Worm (Caenorhabditis elegans): Measurements from ENCODE around the gene mans-3.

mans-3 gene

ce11 chrX:5120196-5120595 is 45.0 kb upstream of the mans-3 start:
- TF ChIP-seq tbx-37 (GFP tag; conservative IDR thresholded peaks at IDR 0.05), result no peak
- TF ChIP-seq flt-1 (GFP tag; IDR thresholded peaks at IDR 0.05), result no peak
- TF ChIP-seq ceh-36 (tag; optimal IDR thresholded peaks at IDR 0.05), result no peak
- TF ChIP-seq F13C5.2 (tag; optimal IDR thresholded peaks at IDR 0.05), result no peak
- no peak for TF ChIP-seq B0310.2 (tag; optimal IDR thresholded peaks at IDR 0.05)
- TF ChIP-seq hmbx-1 (tag; optimal IDR thresholded peaks at IDR 0.05), result no peak
- TF ChIP-seq aly-1 (tag; optimal IDR thresholded peaks at IDR 0.05), result no peak
- no peak for TF ChIP-seq scrt-1 (GFP tag; IDR thresholded peaks at IDR 0.05)
- no peak for TF ChIP-seq tbx-11 (GFP tag; IDR thresholded peaks at IDR 0.05)
- no peak for TF ChIP-seq ceh-13 (GFP tag; optimal IDR thresholded peaks at IDR 0.05)
- no peak for TF ChIP-seq hnd-1 (tag; optimal IDR thresholded peaks at IDR 0.05)
- no peak for TF ChIP-seq ets-7 (tag; optimal IDR thresholded peaks at IDR 0.05)
- TF ChIP-seq pes-1 (GFP tag; IDR thresholded peaks at IDR 0.05), result no peak
- TF ChIP-seq sea-1 (GFP tag; conservative IDR thresholded peaks at IDR 0.05), result no peak
- TF ChIP-seq hmg-4 (GFP tag; optimal IDR thresholded peaks at IDR 0.05), result no peak
- no peak for TF ChIP-seq ama-1 (optimal IDR thresholded peaks at IDR 0.05)

- TF ChIP-seq tbx-11 (GFP tag; IDR thresholded peaks at IDR 0.05), result no peak
- no peak for TF ChIP-seq scrt-1 (GFP tag; IDR thresholded peaks at IDR 0.05)
- no peak for TF ChIP-seq flt-1 (GFP tag; IDR thresholded peaks at IDR 0.05)
- TF ChIP-seq B0310.2 (tag; optimal IDR thresholded peaks at IDR 0.05), result no peak
- no peak for TF ChIP-seq hmbx-1 (tag; optimal IDR thresholded peaks at IDR 0.05)
- TF ChIP-seq F13C5.2 (tag; optimal IDR thresholded peaks at IDR 0.05), result no peak
- no peak for TF ChIP-seq hmg-4 (GFP tag; optimal IDR thresholded peaks at IDR 0.05)
- no peak for TF ChIP-seq ceh-36 (tag; optimal IDR thresholded peaks at IDR 0.05)
- TF ChIP-seq tbx-37 (GFP tag; conservative IDR thresholded peaks at IDR 0.05), result no peak
- no peak for TF ChIP-seq pes-1 (GFP tag; IDR thresholded peaks at IDR 0.05)
- no peak for TF ChIP-seq ceh-13 (GFP tag; optimal IDR thresholded peaks at IDR 0.05)
Observed at ce11 chrX:5120807-5121206, 44.4 kb upstream of the mans-3 start.

- TF ChIP-seq tra-4 (tag; optimal IDR thresholded peaks at IDR 0.05) (no peak), ama-1 (optimal IDR thresholded peaks at IDR 0.05) (no peak), F13C5.2 (tag; optimal IDR thresholded peaks at IDR 0.05) (no peak), flt-1 (GFP tag; IDR thresholded peaks at IDR 0.05) (no peak), sea-1 (GFP tag; conservative IDR thresholded peaks at IDR 0.05) (no peak), B0310.2 (tag; optimal IDR thresholded peaks at IDR 0.05) (no peak), hmg-4 (GFP tag; optimal IDR thresholded peaks at IDR 0.05) (no peak), scrt-1 (GFP tag; IDR thresholded peaks at IDR 0.05) (no peak), hmbx-1 (tag; optimal IDR thresholded peaks at IDR 0.05) (no peak), ets-7 (tag; optimal IDR thresholded peaks at IDR 0.05) (no peak), pes-1 (GFP tag; IDR thresholded peaks at IDR 0.05) (no peak), hnd-1 (tag; optimal IDR thresholded peaks at IDR 0.05) (no peak), ceh-36 (tag; optimal IDR thresholded peaks at IDR 0.05) (no peak), aly-1 (tag; optimal IDR thresholded peaks at IDR 0.05) (no peak), ceh-13 (GFP tag; optimal IDR thresholded peaks at IDR 0.05) (no peak), tbx-11 (GFP tag; IDR thresholded peaks at IDR 0.05) (no peak)
Observed at ce11 chrX:5121789-5122188, 43.4 kb upstream of the mans-3 start.

ce11 chrX:5122369-5122768 is 42.8 kb upstream of the mans-3 start:
- TF ChIP-seq sea-1 (GFP tag; conservative IDR thresholded peaks at IDR 0.05) (no peak), ceh-36 (tag; optimal IDR thresholded peaks at IDR 0.05) (no peak), pes-1 (GFP tag; IDR thresholded peaks at IDR 0.05) (no peak), B0310.2 (tag; optimal IDR thresholded peaks at IDR 0.05) (no peak), tbx-11 (GFP tag; IDR thresholded peaks at IDR 0.05) (no peak), ama-1 (optimal IDR thresholded peaks at IDR 0.05) (no peak), ceh-13 (GFP tag; optimal IDR thresholded peaks at IDR 0.05) (no peak), hmbx-1 (tag; optimal IDR thresholded peaks at IDR 0.05) (no peak), flt-1 (GFP tag; IDR thresholded peaks at IDR 0.05) (no peak), hmg-4 (GFP tag; optimal IDR thresholded peaks at IDR 0.05) (no peak), tra-4 (tag; optimal IDR thresholded peaks at IDR 0.05) (no peak), tbx-37 (GFP tag; conservative IDR thresholded peaks at IDR 0.05) (no peak), F13C5.2 (tag; optimal IDR thresholded peaks at IDR 0.05) (no peak), hnd-1 (tag; optimal IDR thresholded peaks at IDR 0.05) (no peak), aly-1 (tag; optimal IDR thresholded peaks at IDR 0.05) (no peak), scrt-1 (GFP tag; IDR thresholded peaks at IDR 0.05) (no peak), ets-7 (tag; optimal IDR thresholded peaks at IDR 0.05) (no peak)

ce11 chrX:5122791-5123414 is 42.3 kb upstream of the mans-3 start:
- no peak for TF ChIP-seq tbx-37 (GFP tag; conservative IDR thresholded peaks at IDR 0.05)
- TF ChIP-seq F13C5.2 (tag; optimal IDR thresholded peaks at IDR 0.05), result no peak
- no peak for TF ChIP-seq B0310.2 (tag; optimal IDR thresholded peaks at IDR 0.05)
- TF ChIP-seq hmg-4 (GFP tag; optimal IDR thresholded peaks at IDR 0.05), result peak; percentile 45
- no peak for TF ChIP-seq pes-1 (GFP tag; IDR thresholded peaks at IDR 0.05)
- 0 out of 2 replicates have a peak, but pooled peaks have one; percentile 9 for TF ChIP-seq tbx-11 (GFP tag; IDR thresholded peaks at IDR 0.05)

- TF ChIP-seq tbx-11 (GFP tag; IDR thresholded peaks at IDR 0.05) (no peak), aly-1 (tag; optimal IDR thresholded peaks at IDR 0.05) (no peak), hnd-1 (tag; optimal IDR thresholded peaks at IDR 0.05) (no peak), flt-1 (GFP tag; IDR thresholded peaks at IDR 0.05) (no peak), tra-4 (tag; optimal IDR thresholded peaks at IDR 0.05) (no peak), ceh-13 (GFP tag; optimal IDR thresholded peaks at IDR 0.05) (no peak), B0310.2 (tag; optimal IDR thresholded peaks at IDR 0.05) (no peak), ama-1 (optimal IDR thresholded peaks at IDR 0.05) (no peak), hmg-4 (GFP tag; optimal IDR thresholded peaks at IDR 0.05) (no peak), hmbx-1 (tag; optimal IDR thresholded peaks at IDR 0.05) (no peak)
Observed at ce11 chrX:5124288-5124687, 40.9 kb upstream of the mans-3 start.

- TF ChIP-seq tbx-37 (GFP tag; conservative IDR thresholded peaks at IDR 0.05) (no peak), F13C5.2 (tag; optimal IDR thresholded peaks at IDR 0.05) (no peak), ceh-36 (tag; optimal IDR thresholded peaks at IDR 0.05) (no peak), pes-1 (GFP tag; IDR thresholded peaks at IDR 0.05) (no peak), hmbx-1 (tag; optimal IDR thresholded peaks at IDR 0.05) (no peak), flt-1 (GFP tag; IDR thresholded peaks at IDR 0.05) (no peak), hmg-4 (GFP tag; optimal IDR thresholded peaks at IDR 0.05) (no peak)
Observed at ce11 chrX:5129447-5129846, 35.7 kb upstream of the mans-3 start.

Measured in whole organism, early embryonic.